Worm (Caenorhabditis elegans) whole organism, midembryonic: Measurements from ENCODE around the gene epc-1.

Experiments used
- med-1 ChIP-seq: sonication (generic microtip); optimal IDR thresholded peaks from 2 replicates; lab custom pipeline; 2017; ENCODE audit warnings: missing genetic modification characterization, mild to moderate bottlenecking, missing compliant biosample characterization, antibody characterized with exemption, missing genetic modification reagents; ENCODE audit not compliant: insufficient read depth
- ref-1 ChIP-seq: fragments of 200-800 bp; sonication (Bioruptor generic); conservative IDR thresholded peaks from 2 replicates; pipeline ENCODE4 v1.3.6; 2022; ENCODE audit warnings: missing genetic modification reagents, missing genetic modification characterization, missing compliant biosample characterization
- ztf-23 ChIP-seq: fragments of 200-800 bp; sonication (Bioruptor generic); IDR thresholded peaks from 2 replicates; pipeline ENCODE4 v1.3.6; 2022; ENCODE audit warnings: missing genetic modification reagents, missing genetic modification characterization, missing compliant biosample characterization
- ztf-29 ChIP-seq: fragments of 200-800 bp; sonication (Bioruptor generic); IDR thresholded peaks from 2 replicates; pipeline ENCODE4 v1.3.6; 2022; ENCODE audit warnings: missing genetic modification reagents, missing genetic modification characterization, missing compliant biosample characterization

ce11 chrIII:12549657-12550056 is 58.7 kb downstream of the epc-1 start:
- no peak for TF ChIP-seq ref-1 (GFP tag; lab: Robert Waterston, UW)
- no peak for TF ChIP-seq med-1 (GFP tag; lab: Kevin White, UChicago)
- no peak for TF ChIP-seq ztf-29 (GFP tag; lab: Robert Waterston, UW)
- no peak for TF ChIP-seq ztf-23
